Worm (Caenorhabditis elegans) whole organism, L3 larva: ENCODE results near the gene npp-23.

ENCODE experiments used
- R02D3.7 ChIP-seq: fragments of 150-350 bp; optimal IDR thresholded peaks from 2 replicates; lab custom pipeline; 2014; ENCODE audit warnings: missing biosample characterization, missing genetic modification characterization
- ZK546.5 ChIP-seq: sonication (generic microtip); optimal IDR thresholded peaks from 2 replicates; lab custom pipeline; 2017; ENCODE audit warnings: missing biosample characterization, missing genetic modification characterization
- aly-2 ChIP-seq: fragments of 150-350 bp; optimal IDR thresholded peaks from 2 replicates; lab custom pipeline; 2014; ENCODE audit warnings: missing biosample characterization, missing genetic modification characterization
- ceh-16 ChIP-seq: sonication (generic microtip); optimal IDR thresholded peaks from 2 replicates; lab custom pipeline; 2017; ENCODE audit warnings: missing biosample characterization, missing genetic modification characterization
- ceh-28 ChIP-seq: fragments of 150-350 bp; optimal IDR thresholded peaks from 2 replicates; lab custom pipeline; 2014; ENCODE audit warnings: missing biosample characterization, missing genetic modification reagents, missing genetic modification characterization
- ceh-82 ChIP-seq: fragments of 150-350 bp; optimal IDR thresholded peaks from 2 replicates; lab custom pipeline; 2014; ENCODE audit warnings: missing biosample characterization, missing genetic modification characterization
- daf-12 ChIP-seq: fragments of 150-350 bp; optimal IDR thresholded peaks from 2 replicates; lab custom pipeline; 2014; ENCODE audit warnings: missing biosample characterization, missing genetic modification reagents, missing genetic modification characterization
- egl-27 ChIP-seq: sonication (generic microtip); optimal IDR thresholded peaks from 4 replicates; lab custom pipeline; 2017; ENCODE audit warnings: missing biosample characterization, missing genetic modification reagents, missing genetic modification characterization
- egl-5 ChIP-seq: fragments of 150-350 bp; optimal IDR thresholded peaks from 2 replicates; lab custom pipeline; 2017; ENCODE audit warnings: missing biosample characterization, missing genetic modification reagents, missing genetic modification characterization, inconsistent platforms
- elt-1 ChIP-seq: fragments of 150-350 bp; optimal IDR thresholded peaks from 2 replicates; lab custom pipeline; 2014; ENCODE audit warnings: missing biosample characterization, missing genetic modification characterization
- elt-2 ChIP-seq: sonication (generic microtip); optimal IDR thresholded peaks from 2 replicates; lab custom pipeline; 2016; ENCODE audit warnings: missing genetic modification reagents, mild to moderate bottlenecking, missing genetic modification characterization, missing compliant biosample characterization
- elt-3 ChIP-seq, 3 experiments: fragments of 150-350 bp in 1 of 3; sonication (generic microtip) in 2 of 3; optimal IDR thresholded peaks; 2 replicates in 2 of 3; 4 replicates in 1 of 3; lab custom pipeline; 2014 to 2017; ENCODE audit warnings: missing biosample characterization in 3 of 3, missing genetic modification characterization in 3 of 3
- fkh-10 ChIP-seq: sonication (generic microtip); optimal IDR thresholded peaks from 2 replicates; lab custom pipeline; 2017; ENCODE audit warnings: missing biosample characterization, missing genetic modification reagents, missing genetic modification characterization
- fkh-2 ChIP-seq: fragments of 150-350 bp; optimal IDR thresholded peaks from 2 replicates; lab custom pipeline; 2014; ENCODE audit warnings: missing biosample characterization, missing genetic modification reagents, missing genetic modification characterization
- fos-1 ChIP-seq: fragments of 150-350 bp; optimal IDR thresholded peaks from 2 replicates; lab custom pipeline; 2014; ENCODE audit warnings: missing biosample characterization, missing genetic modification characterization
- hmg-11 ChIP-seq: sonication (generic microtip); optimal IDR thresholded peaks from 2 replicates; lab custom pipeline; 2016; ENCODE audit warnings: missing genetic modification characterization, missing compliant biosample characterization
- jun-1 ChIP-seq: fragments of 150-350 bp; optimal IDR thresholded peaks from 2 replicates; lab custom pipeline; 2014; ENCODE audit warnings: missing biosample characterization, missing genetic modification reagents, missing genetic modification characterization
- lin-15B ChIP-seq: fragments of 150-350 bp; optimal IDR thresholded peaks from 2 replicates; lab custom pipeline; 2014; ENCODE audit warnings: missing biosample characterization, missing genetic modification characterization
- lsy-12 ChIP-seq: sonication (generic microtip); optimal IDR thresholded peaks from 2 replicates; lab custom pipeline; 2016; ENCODE audit warnings: mild to moderate bottlenecking, missing genetic modification characterization, missing compliant biosample characterization
- mdl-1 ChIP-seq: fragments of 150-350 bp; optimal IDR thresholded peaks from 2 replicates; lab custom pipeline; 2014; ENCODE audit warnings: missing biosample characterization, missing genetic modification characterization
- mml-1 ChIP-seq: fragments of 150-350 bp; sonication (generic microtip); optimal IDR thresholded peaks from 3 replicates; lab custom pipeline; 2014; ENCODE audit warnings: missing biosample characterization, missing genetic modification characterization
- nfya-1 ChIP-seq: sonication (generic microtip); optimal IDR thresholded peaks from 2 replicates; lab custom pipeline; 2017; ENCODE audit warnings: missing genetic modification characterization, mild to moderate bottlenecking, missing compliant biosample characterization, antibody characterized with exemption, moderate library complexity; ENCODE audit not compliant: insufficient read depth
- nhr-11 ChIP-seq: fragments of 150-350 bp; optimal IDR thresholded peaks from 2 replicates; lab custom pipeline; 2014; ENCODE audit warnings: missing biosample characterization, missing genetic modification characterization
- nhr-23 ChIP-seq: fragments of 150-350 bp; optimal IDR thresholded peaks from 2 replicates; lab custom pipeline; 2014; ENCODE audit warnings: missing biosample characterization, missing genetic modification reagents, missing genetic modification characterization
- nhr-25 ChIP-seq: sonication (generic microtip); optimal IDR thresholded peaks from 2 replicates; lab custom pipeline; 2017; ENCODE audit warnings: missing biosample characterization, missing genetic modification characterization
- nhr-28 ChIP-seq: fragments of 150-350 bp; optimal IDR thresholded peaks from 2 replicates; lab custom pipeline; 2014; ENCODE audit warnings: missing biosample characterization, missing genetic modification characterization
- nhr-43 ChIP-seq: sonication (generic microtip); optimal IDR thresholded peaks from 2 replicates; lab custom pipeline; 2016; ENCODE audit warnings: mild to moderate bottlenecking, missing genetic modification characterization, missing compliant biosample characterization; ENCODE audit not compliant: poor library complexity, severe bottlenecking
- nhr-67 ChIP-seq: fragments of 150-350 bp; optimal IDR thresholded peaks from 2 replicates; lab custom pipeline; 2014; ENCODE audit warnings: missing biosample characterization, missing genetic modification characterization
- nhr-76 ChIP-seq: fragments of 150-350 bp; sonication (generic microtip); optimal IDR thresholded peaks from 5 replicates; lab custom pipeline; 2014; ENCODE audit warnings: missing biosample characterization, missing genetic modification characterization
- nhr-77 ChIP-seq: fragments of 150-350 bp; optimal IDR thresholded peaks from 2 replicates; lab custom pipeline; 2014; ENCODE audit warnings: missing biosample characterization, missing genetic modification characterization
- pha-4 ChIP-seq: fragments of 150-350 bp; optimal IDR thresholded peaks from 2 replicates; lab custom pipeline; 2014; ENCODE audit warnings: missing biosample characterization, missing genetic modification reagents, missing genetic modification characterization
- pqm-1 ChIP-seq: fragments of 150-350 bp; optimal IDR thresholded peaks from 2 replicates; lab custom pipeline; 2017; ENCODE audit warnings: missing biosample characterization, missing genetic modification characterization, inconsistent platforms
- sea-2 ChIP-seq: fragments of 150-350 bp; sonication (generic microtip); optimal IDR thresholded peaks from 4 replicates; lab custom pipeline; 2014; ENCODE audit warnings: missing biosample characterization, missing genetic modification reagents, missing genetic modification characterization
- skn-1 ChIP-seq: fragments of 150-350 bp; optimal IDR thresholded peaks from 2 replicates; lab custom pipeline; 2014; ENCODE audit warnings: missing biosample characterization, missing genetic modification characterization
- tbx-2 ChIP-seq: sonication (generic microtip); optimal IDR thresholded peaks from 2 replicates; lab custom pipeline; 2016; ENCODE audit warnings: mild to moderate bottlenecking, missing genetic modification characterization, missing compliant biosample characterization
- unc-62 ChIP-seq: fragments of 150-350 bp; sonication (generic microtip); optimal IDR thresholded peaks from 4 replicates; lab custom pipeline; 2014; ENCODE audit warnings: missing biosample characterization, missing genetic modification reagents, missing genetic modification characterization
- zag-1 ChIP-seq: fragments of 150-350 bp; optimal IDR thresholded peaks from 2 replicates; lab custom pipeline; 2014; ENCODE audit warnings: missing biosample characterization, missing genetic modification characterization

Gene npp-23

DNA sequence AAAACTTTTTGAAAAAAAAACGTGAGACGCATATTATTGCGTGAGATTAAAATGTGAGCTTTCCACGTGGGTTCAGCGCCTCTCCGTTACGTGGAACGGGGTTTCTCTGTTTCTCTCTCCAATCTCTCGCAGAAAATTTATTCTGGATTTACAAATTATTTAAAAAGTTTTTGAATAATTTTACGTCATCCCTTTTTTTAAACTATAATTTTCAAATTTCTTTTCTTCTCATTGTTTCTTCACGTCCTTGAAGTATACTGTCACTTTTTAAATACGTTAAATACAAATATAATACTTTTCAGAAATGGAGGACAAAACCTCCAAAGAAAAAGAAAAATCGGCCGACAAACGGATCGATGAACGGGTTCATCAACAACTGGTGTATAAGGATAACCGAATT, 42.0 kb downstream of the npp-23 start, which contains the start of gene T28C6.7:
T28C6.7 (plus strand) TSS at position 301 of the 400 bp plus-strand sequence.
- TF ChIP-seq jun-1 (tag; lab: Kevin White, UChicago) (no peak), elt-2 (no peak)

DNA sequence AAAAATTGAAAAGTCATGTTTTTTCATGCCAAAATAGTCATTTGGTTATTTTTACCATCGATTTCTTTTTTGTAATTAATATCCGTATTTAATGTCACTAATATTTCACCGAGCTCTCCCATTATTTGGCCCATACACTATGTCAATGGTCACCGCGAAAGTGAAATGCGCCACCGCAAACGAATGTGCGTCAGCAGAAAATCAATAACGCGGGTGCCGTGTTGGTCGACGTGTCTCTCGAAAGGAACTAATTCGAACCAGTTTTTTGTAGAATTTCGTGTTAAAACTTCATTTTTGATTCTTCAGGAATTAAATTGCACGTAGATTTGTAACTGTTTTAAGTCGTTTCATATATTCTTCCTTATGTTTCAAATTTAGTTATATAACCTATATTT, 42.9 kb downstream of the npp-23 start:
- TF ChIP-seq fos-1 (tag; lab: Kevin White, UChicago), result no peak
- TF ChIP-seq hmg-11 (tag; lab: Kevin White, UChicago), result peak; percentile 65
- peak; percentile 19 for TF ChIP-seq lin-15B (tag; lab: Kevin White, UChicago)
- TF ChIP-seq jun-1 (tag; lab: Kevin White, UChicago), result peak; percentile 7
- peak; percentile 3 for TF ChIP-seq nhr-25 (tag; lab: Kevin White, UChicago)
- TF ChIP-seq tbx-2 (tag; lab: Kevin White, UChicago), result no peak
- peak; percentile 22 for TF ChIP-seq ceh-28 (tag; lab: Kevin White, UChicago)
- no peak for TF ChIP-seq lsy-12 (tag; lab: Kevin White, UChicago)
- TF ChIP-seq nfya-1 (tag; lab: Kevin White, UChicago), result peak; percentile 37
- TF ChIP-seq nhr-28, result no peak
- peak; percentile 9 for TF ChIP-seq pha-4 (tag; lab: Kevin White, UChicago)
- TF ChIP-seq nhr-77, result no peak
- TF ChIP-seq nhr-23 (tag; lab: Kevin White, UChicago), result no peak

DNA sequence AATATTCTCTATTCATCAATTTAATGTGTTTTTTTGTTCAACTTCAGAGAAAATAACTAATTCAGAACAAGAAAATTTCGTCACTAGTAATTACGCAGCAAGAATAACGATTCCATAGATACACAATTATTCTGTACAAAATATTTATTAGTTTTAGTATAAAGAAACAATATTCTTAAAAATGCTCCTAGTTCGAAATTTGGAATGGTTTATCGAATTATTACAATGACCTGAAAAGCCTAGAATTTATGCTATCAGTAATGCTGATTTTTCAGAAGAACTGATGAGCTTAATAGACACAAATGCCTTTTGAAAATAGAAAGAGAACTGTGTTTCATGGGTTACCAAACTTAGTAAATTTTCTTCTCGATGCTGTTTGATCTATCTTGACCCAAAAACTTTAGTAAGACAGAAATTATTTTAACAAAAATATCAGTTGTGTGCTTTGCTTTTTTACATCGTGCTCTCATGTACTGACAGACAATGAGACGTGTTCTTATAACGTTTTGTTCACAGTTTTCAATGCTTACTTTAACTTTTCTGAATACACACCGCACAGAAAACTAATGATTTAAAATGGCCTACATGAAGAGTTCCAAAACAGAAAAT, 43.4 kb downstream of the npp-23 start:
- TF ChIP-seq elt-3 (tag; optimal IDR thresholded peaks at IDR 0.05; lab: Kevin White, UChicago) (no peak), egl-5 (tag; lab: Kevin White, UChicago) (no peak), aly-2 (tag; lab: Kevin White, UChicago) (peak; percentile 11), pha-4 (tag; lab: Kevin White, UChicago) (no peak), nhr-25 (tag; lab: Kevin White, UChicago) (peak; percentile 58), nhr-23 (tag; lab: Kevin White, UChicago) (peak; percentile 31), tbx-2 (tag; lab: Kevin White, UChicago) (no peak), sea-2 (GFP tag; lab: Kevin White, UChicago) (no peak), R02D3.7 (tag; lab: Kevin White, UChicago) (peak; percentile 49), zag-1 (tag; lab: Kevin White, UChicago) (no peak), pqm-1 (tag; lab: Kevin White, UChicago) (no peak), nhr-76 (tag; lab: Kevin White, UChicago) (no peak), egl-27 (no peak), mml-1 (tag; lab: Kevin White, UChicago) (no peak), nfya-1 (tag; lab: Kevin White, UChicago) (no peak), fkh-10 (GFP tag; lab: Kevin White, UChicago) (no peak), elt-1 (tag; lab: Kevin White, UChicago) (peak; percentile 9), ZK546.5 (tag; lab: Kevin White, UChicago) (no peak), lsy-12 (tag; lab: Kevin White, UChicago) (peak; percentile 6), daf-12 (tag; lab: Kevin White, UChicago) (no peak), ceh-16 (tag; lab: Kevin White, UChicago) (no peak), ceh-82 (peak; percentile 70), skn-1 (no peak), unc-62 (no peak), ceh-28 (tag; lab: Kevin White, UChicago) (peak; percentile 37), nhr-67 (tag; lab: Kevin White, UChicago) (no peak), nhr-43 (tag; lab: Kevin White, UChicago) (peak; percentile 73), nhr-11 (tag; lab: Kevin White, UChicago) (no peak), fkh-2 (tag; lab: Kevin White, UChicago) (no peak), mdl-1 (tag; lab: Kevin White, UChicago) (no peak), nhr-77 (peak; percentile 56)
